Worm (Caenorhabditis elegans) whole organism, L1 larva: ENCODE results near the gene cwn-2.

Experiments
- C04F5.9 ChIP-seq: sonication (generic microtip); optimal IDR thresholded peaks from 2 replicates; lab custom pipeline; 2016; ENCODE audit warnings: missing genetic modification characterization, missing compliant biosample characterization
- C34B4.2 ChIP-seq: sonication (generic microtip); optimal IDR thresholded peaks from 2 replicates; lab custom pipeline; 2017; ENCODE audit warnings: mild to moderate bottlenecking, missing genetic modification characterization, missing compliant biosample characterization
- F16B12.6 ChIP-seq: fragments of 150-350 bp; optimal IDR thresholded peaks from 2 replicates; lab custom pipeline; 2014; ENCODE audit warnings: missing biosample characterization, missing genetic modification characterization
- Y116A8C.19 ChIP-seq: sonication (generic microtip); optimal IDR thresholded peaks from 2 replicates; lab custom pipeline; 2016; ENCODE audit warnings: missing compliant biosample characterization, missing genetic modification characterization, borderline replicate concordance
- aha-1 ChIP-seq: fragments of 150-350 bp; optimal IDR thresholded peaks from 2 replicates; lab custom pipeline; 2014; ENCODE audit warnings: missing biosample characterization, missing genetic modification characterization
- ama-1 ChIP-seq: fragments of 150-350 bp; optimal IDR thresholded peaks from 2 replicates; lab custom pipeline; 2014
- blmp-1 ChIP-seq: fragments of 150-350 bp; optimal IDR thresholded peaks from 2 replicates; lab custom pipeline; 2014; ENCODE audit warnings: missing biosample characterization, missing genetic modification characterization
- ceh-8 ChIP-seq: fragments of 200-800 bp; sonication (Bioruptor generic); optimal IDR thresholded peaks from 2 replicates; lab custom pipeline; 2018; ENCODE audit warnings: mild to moderate bottlenecking, missing genetic modification characterization, moderate library complexity, missing compliant biosample characterization
- ceh-82 ChIP-seq, 3 experiments: fragments of 150-350 bp in 1 of 3; sonication (generic microtip) in 2 of 3; optimal IDR thresholded peaks; 2 replicates each; lab custom pipeline; 2014 to 2017; ENCODE audit warnings: missing biosample characterization in 3 of 3, missing genetic modification characterization in 3 of 3
- dpl-1 ChIP-seq, 3 experiments: fragments of 150-350 bp in 2 of 3; sonication (generic microtip) in 1 of 3; optimal IDR thresholded peaks; 2 replicates each; lab custom pipeline; 2014 to 2017; ENCODE audit warnings: missing biosample characterization in 3 of 3, missing genetic modification characterization in 3 of 3, missing genetic modification reagents in 3 of 3
- efl-1 ChIP-seq, 4 experiments: fragments of 150-350 bp; optimal IDR thresholded peaks in 3 of 4; peaks in 1 of 4; 1 replicate in 1 of 4; 2 replicates in 3 of 4; lab custom pipeline; 2014; ENCODE audit warnings: missing biosample characterization in 2 of 4, missing genetic modification characterization in 2 of 4, missing genetic modification reagents in 2 of 4
- egl-27 ChIP-seq, 2 experiments: fragments of 150-350 bp in 1 of 2; sonication (generic microtip); optimal IDR thresholded peaks; 3 replicates each; lab custom pipeline; 2017 to 2018; ENCODE audit warnings: missing biosample characterization in 2 of 2, missing genetic modification characterization in 2 of 2, missing genetic modification reagents in 2 of 2
- elt-2 ChIP-seq: sonication (generic microtip); optimal IDR thresholded peaks from 2 replicates; lab custom pipeline; 2016; ENCODE audit warnings: missing genetic modification characterization, mild to moderate bottlenecking, inconsistent platforms, missing compliant biosample characterization, missing genetic modification reagents
- elt-3 ChIP-seq, 6 experiments: fragments of 150-350 bp in 1 of 6; sonication (generic microtip); optimal IDR thresholded peaks; 2 replicates each; lab custom pipeline; 2017 to 2018; ENCODE audit warnings: missing biosample characterization in 6 of 6, missing genetic modification characterization in 6 of 6, inconsistent platforms in 1 of 6
- fkh-8 ChIP-seq: sonication (generic microtip); optimal IDR thresholded peaks from 2 replicates; lab custom pipeline; 2016; ENCODE audit warnings: mild to moderate bottlenecking, missing genetic modification characterization, missing compliant biosample characterization
- grh-1 ChIP-seq: fragments of 200-800 bp; sonication (Bioruptor generic); IDR thresholded peaks from 2 replicates; pipeline ENCODE4 v1.3.6; 2022; ENCODE audit warnings: missing genetic modification reagents, missing genetic modification characterization, missing compliant biosample characterization
- hpl-2 ChIP-seq: fragments of 150-350 bp; optimal IDR thresholded peaks from 2 replicates; lab custom pipeline; 2014; ENCODE audit warnings: missing biosample characterization, missing genetic modification reagents, missing genetic modification characterization
- lin-15B ChIP-seq: fragments of 150-350 bp; sonication (generic microtip); optimal IDR thresholded peaks from 3 replicates; lab custom pipeline; 2014; ENCODE audit warnings: missing biosample characterization, missing genetic modification characterization
- lin-35 ChIP-seq, 2 experiments: fragments of 150-350 bp; optimal IDR thresholded peaks; 2 replicates each; lab custom pipeline; 2014; ENCODE audit warnings: missing biosample characterization in 2 of 2, missing genetic modification characterization in 2 of 2, missing genetic modification reagents in 2 of 2
- lir-3 ChIP-seq: sonication (generic microtip); optimal IDR thresholded peaks from 2 replicates; lab custom pipeline; 2016; ENCODE audit warnings: mild to moderate bottlenecking, missing genetic modification characterization, moderate library complexity, missing compliant biosample characterization; ENCODE audit not compliant: poor library complexity
- lsy-2 ChIP-seq, 2 experiments: fragments of 150-350 bp; optimal IDR thresholded peaks; 2 replicates each; lab custom pipeline; 2014; ENCODE audit warnings: missing biosample characterization in 2 of 2, missing genetic modification characterization in 2 of 2
- mab-9 ChIP-seq: fragments of 200-800 bp; sonication (Bioruptor generic); IDR thresholded peaks from 2 replicates; pipeline ENCODE4 v1.3.6; 2022; ENCODE audit warnings: missing genetic modification reagents, missing genetic modification characterization, missing compliant biosample characterization
- mep-1 ChIP-seq: fragments of 150-350 bp; optimal IDR thresholded peaks from 2 replicates; lab custom pipeline; 2014; ENCODE audit warnings: missing biosample characterization, missing genetic modification characterization
- nhr-11 ChIP-seq: fragments of 150-350 bp; optimal IDR thresholded peaks from 2 replicates; lab custom pipeline; 2014; ENCODE audit warnings: missing biosample characterization, missing genetic modification characterization
- nhr-19 ChIP-seq: fragments of 200-800 bp; sonication (Bioruptor generic); conservative IDR thresholded peaks from 2 replicates; pipeline ENCODE4 v1.3.6; 2022; ENCODE audit warnings: missing genetic modification characterization, missing compliant biosample characterization
- nhr-28 ChIP-seq: fragments of 150-350 bp; optimal IDR thresholded peaks from 2 replicates; lab custom pipeline; 2014; ENCODE audit warnings: missing biosample characterization, missing genetic modification characterization
- nhr-71 ChIP-seq: sonication (generic microtip); optimal IDR thresholded peaks from 2 replicates; lab custom pipeline; 2016; ENCODE audit warnings: mild to moderate bottlenecking, missing genetic modification characterization, moderate library complexity, missing compliant biosample characterization
- nhr-76 ChIP-seq: sonication (generic microtip); optimal IDR thresholded peaks from 2 replicates; lab custom pipeline; 2017; ENCODE audit warnings: missing biosample characterization, missing genetic modification characterization
- nhr-77 ChIP-seq: fragments of 150-350 bp; optimal IDR thresholded peaks from 2 replicates; lab custom pipeline; 2014; ENCODE audit warnings: missing biosample characterization, missing genetic modification characterization
- pax-3 ChIP-seq: fragments of 200-800 bp; sonication (Bioruptor generic); optimal IDR thresholded peaks from 2 replicates; lab custom pipeline; 2018; ENCODE audit warnings: mild to moderate bottlenecking, missing genetic modification characterization, moderate library complexity, missing compliant biosample characterization
- rnt-1 ChIP-seq: sonication (generic microtip); optimal IDR thresholded peaks from 2 replicates; lab custom pipeline; 2016; ENCODE audit warnings: mild to moderate bottlenecking, missing genetic modification characterization, moderate library complexity, missing compliant biosample characterization
- snpc-4 ChIP-seq: fragments of 150-350 bp; optimal IDR thresholded peaks from 2 replicates; lab custom pipeline; 2014; ENCODE audit warnings: missing biosample characterization, missing genetic modification characterization
- sox-4 ChIP-seq: sonication (generic microtip); optimal IDR thresholded peaks from 2 replicates; lab custom pipeline; 2016; ENCODE audit warnings: missing genetic modification characterization, missing compliant biosample characterization
- sptf-1 ChIP-seq: fragments of 150-350 bp; optimal IDR thresholded peaks from 2 replicates; lab custom pipeline; 2014; ENCODE audit warnings: missing biosample characterization, missing genetic modification characterization
- sup-37 ChIP-seq: fragments of 200-800 bp; sonication (Bioruptor generic); optimal IDR thresholded peaks from 2 replicates; lab custom pipeline; 2018; ENCODE audit warnings: mild to moderate bottlenecking, missing genetic modification characterization, missing compliant biosample characterization
- swsn-7 ChIP-seq: sonication (generic microtip); optimal IDR thresholded peaks from 2 replicates; lab custom pipeline; 2016; ENCODE audit warnings: missing genetic modification characterization, missing compliant biosample characterization
- unc-62 ChIP-seq: fragments of 150-350 bp; optimal IDR thresholded peaks from 2 replicates; lab custom pipeline; 2014; ENCODE audit warnings: missing biosample characterization, missing genetic modification reagents, missing genetic modification characterization
- unc-86 ChIP-seq: sonication (generic microtip); optimal IDR thresholded peaks from 2 replicates; lab custom pipeline; 2016; ENCODE audit warnings: missing genetic modification characterization, missing compliant biosample characterization
- xbp-1 ChIP-seq: sonication (generic microtip); optimal IDR thresholded peaks from 2 replicates; lab custom pipeline; 2016; ENCODE audit warnings: missing genetic modification characterization, missing compliant biosample characterization
- zag-1 ChIP-seq: fragments of 150-350 bp; optimal IDR thresholded peaks from 2 replicates; lab custom pipeline; 2014; ENCODE audit warnings: missing biosample characterization, missing genetic modification characterization
- ztf-11 ChIP-seq, 2 experiments: sonication (generic microtip); optimal IDR thresholded peaks; 2 replicates each; lab custom pipeline; 2016 to 2017; ENCODE audit warnings: missing genetic modification characterization in 2 of 2, missing biosample characterization in 1 of 2, missing compliant biosample characterization in 1 of 2

Gene cwn-2

ce11 chrIV:10085401-10086187 is 18.0 kb downstream of the cwn-2 start, which contains the start of the genes col-2 and ndc-80 (continued):
- no peak for TF ChIP-seq nhr-28 (tag; lab: Kevin White, UChicago)
- peak in 1 of 2 experiments; percentile 17 for TF ChIP-seq ztf-11 (tag; optimal IDR thresholded peaks at IDR 0.05; lab: Kevin White, UChicago)
- peak; percentile 82 for TF ChIP-seq mep-1 (tag; lab: Kevin White, UChicago)
- no peak for TF ChIP-seq ceh-8 (GFP tag; lab: Kevin White, UChicago)
- peak; percentile 52 for TF ChIP-seq pax-3 (tag; lab: Kevin White, UChicago)
- TF ChIP-seq nhr-19 (GFP tag; lab: Robert Waterston, UW): peak; percentile 58
- TF ChIP-seq ama-1: no peak
- TF ChIP-seq, all 84 proteins: peak for 37

ce11 chrIV:10089777-10090176 is 22.2 kb downstream of the cwn-2 start, which contains the start of gene ttr-39:
Gene ttr-39 (minus strand): TSS chrIV:10089877.
- TF ChIP-seq Y116A8C.19 (no peak), mab-9 (GFP tag; lab: Robert Waterston, UW) (0 out of 2 replicates have a peak, but pooled peaks have one; percentile 21)

DNA sequence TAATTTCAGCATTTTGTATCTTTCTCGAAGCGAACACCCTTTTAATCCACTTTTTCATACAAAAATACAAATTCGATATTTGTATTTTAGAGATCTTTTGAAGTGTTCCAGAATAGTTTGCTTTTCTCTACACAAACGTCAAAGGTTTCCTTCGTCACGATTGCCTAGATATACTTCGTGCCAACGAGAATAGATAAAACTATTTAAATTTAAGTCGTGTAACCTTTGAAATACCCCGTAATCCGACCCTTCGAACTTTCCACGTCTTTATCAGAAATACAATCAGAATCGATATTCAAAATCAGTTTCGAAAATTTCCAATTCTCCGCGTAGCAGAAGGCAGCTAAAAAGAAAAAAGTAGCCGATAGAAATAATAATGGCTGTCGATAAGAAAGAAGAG is 22.7 kb downstream of the cwn-2 start, which contains the start of gene ttbk-5:
TSS of gene ttbk-5 (plus strand) at position 301 of the 400 bp plus-strand sequence.
- no peak for TF ChIP-seq lin-35 (GFP tag; optimal IDR thresholded peaks at IDR 0.05; lab: Kevin White, UChicago)
- TF ChIP-seq sox-4 (tag; lab: Kevin White, UChicago): no peak
- no peak for TF ChIP-seq fkh-8 (tag; lab: Kevin White, UChicago)
- TF ChIP-seq xbp-1 (tag; lab: Kevin White, UChicago): no peak
- no peak for TF ChIP-seq aha-1
- no peak for TF ChIP-seq C34B4.2 (tag; lab: Kevin White, UChicago)
- TF ChIP-seq swsn-7 (tag; lab: Kevin White, UChicago): no peak
- TF ChIP-seq dpl-1 (GFP tag; optimal IDR thresholded peaks at IDR 0.05; lab: Kevin White, UChicago): no peak
- no peak for TF ChIP-seq nhr-71
- no peak for TF ChIP-seq ceh-82 (tag; optimal IDR thresholded peaks at IDR 0.05; lab: Kevin White, UChicago)
- no peak for TF ChIP-seq sptf-1 (tag; lab: Kevin White, UChicago)

DNA sequence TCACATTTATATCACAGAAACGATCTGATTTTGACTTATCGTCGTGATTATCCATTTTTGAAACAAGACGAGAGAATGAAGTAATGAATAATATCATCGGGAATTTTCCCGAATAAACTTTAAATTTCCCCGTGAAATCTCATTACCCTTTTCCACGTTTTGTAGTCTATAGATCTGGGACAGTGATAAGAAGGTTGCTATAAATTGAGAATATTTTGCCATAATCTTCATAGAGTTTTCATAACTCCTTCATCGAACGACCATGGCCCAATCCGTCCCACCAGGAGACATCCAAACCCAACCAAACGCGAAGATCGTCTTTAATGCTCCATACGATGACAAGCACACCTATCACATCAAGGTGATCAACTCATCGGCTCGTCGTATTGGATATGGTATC is 27.6 kb downstream of the cwn-2 start, which contains the start of the genes C04G2.5 and msp-36:
TSS of gene C04G2.5 (minus strand) at position 101 of the 400 bp plus-strand sequence.
TSS of gene msp-36 (plus strand) at position 263 of the 400 bp plus-strand sequence.
- TF ChIP-seq lin-15B (no peak), nhr-28 (tag; lab: Kevin White, UChicago) (no peak), aha-1 (no peak), nhr-11 (tag; lab: Kevin White, UChicago) (no peak), nhr-76 (tag; lab: Kevin White, UChicago) (no peak), grh-1 (GFP tag; lab: Robert Waterston, UW) (no peak), elt-3 (tag; optimal IDR thresholded peaks at IDR 0.05; lab: Kevin White, UChicago) (no peak)
- TF ChIP-seq, all 84 proteins: peak for 0

- TF ChIP-seq F16B12.6 (tag; lab: Kevin White, UChicago): no peak
- TF ChIP-seq dpl-1 (GFP tag; optimal IDR thresholded peaks at IDR 0.05; lab: Kevin White, UChicago): peak in 1 of 3 experiments; percentile 26
- no peak for TF ChIP-seq fkh-8 (tag; lab: Kevin White, UChicago)
- no peak for TF ChIP-seq mep-1 (tag; lab: Kevin White, UChicago)
- no peak for TF ChIP-seq lin-15B
- TF ChIP-seq lsy-2 (tag; optimal IDR thresholded peaks at IDR 0.05; lab: Kevin White, UChicago): no peak
- TF ChIP-seq sup-37 (GFP tag; lab: Kevin White, UChicago): no peak
- TF ChIP-seq hpl-2: no peak
- no peak for TF ChIP-seq unc-86 (tag; lab: Kevin White, UChicago)
- TF ChIP-seq egl-27 (tag; optimal IDR thresholded peaks at IDR 0.05; lab: Kevin White, UChicago): no peak
- no peak for TF ChIP-seq nhr-71
- peak; percentile 16 to 36 for TF ChIP-seq efl-1 (optimal IDR thresholded peaks at IDR 0.05; lab: Kevin White, UChicago)
- TF ChIP-seq efl-1 (GFP tag; optimal IDR thresholded peaks at IDR 0.05 in 1 of 2; lab: Kevin White, UChicago): peak in 1 of 2 experiments; percentile 57
- no peak for TF ChIP-seq nhr-11 (tag; lab: Kevin White, UChicago)
- TF ChIP-seq unc-62 (GFP tag; lab: Kevin White, UChicago): no peak
- TF ChIP-seq C04F5.9 (tag; lab: Kevin White, UChicago): no peak
- no peak for TF ChIP-seq zag-1 (tag; lab: Kevin White, UChicago)
- TF ChIP-seq elt-3 (tag; optimal IDR thresholded peaks at IDR 0.05; lab: Kevin White, UChicago): no peak
- no peak for TF ChIP-seq snpc-4
- TF ChIP-seq rnt-1 (tag; lab: Kevin White, UChicago): peak; percentile 1
- TF ChIP-seq lir-3: no peak
- TF ChIP-seq nhr-77 (tag; lab: Kevin White, UChicago): no peak
- no peak for TF ChIP-seq ztf-11 (tag; optimal IDR thresholded peaks at IDR 0.05; lab: Kevin White, UChicago)
- TF ChIP-seq blmp-1: peak; percentile 22
- TF ChIP-seq elt-2 (tag; lab: Kevin White, UChicago): no peak
These were observed 29.3 kb downstream of the cwn-2 start, which contains the start of gene dis-3 for ce11 chrIV:10096881-10097280. Gene dis-3 (plus strand): TSS chrIV:10097202.
